Worm (Caenorhabditis elegans) whole organism, L4 larva: ENCODE measurements around the gene lact-2.
A peak's percentile ranks its signal among the peaks of the same experiment; 100 is the strongest.

Source experiments
- F49E8.2 ChIP-seq: sonication (generic microtip); optimal IDR thresholded peaks from 2 replicates; lab custom pipeline; 2016; ENCODE audit warnings: missing compliant biosample characterization, mild to moderate bottlenecking, missing genetic modification characterization, borderline replicate concordance
- ZK546.5 ChIP-seq, 2 experiments: sonication (generic microtip); optimal IDR thresholded peaks; 2 replicates each; lab custom pipeline; 2017; ENCODE audit warnings: missing biosample characterization in 2 of 2, missing genetic modification characterization in 2 of 2
- aha-1 ChIP-seq: fragments of 150-350 bp; peaks from one replicate; lab custom pipeline; 2014; ENCODE audit warnings: missing biosample characterization, missing genetic modification characterization
- attf-4 ChIP-seq: sonication (generic microtip); optimal IDR thresholded peaks from 3 replicates; lab custom pipeline; 2017; ENCODE audit warnings: missing biosample characterization, missing genetic modification characterization
- daf-12 ChIP-seq: fragments of 150-350 bp; optimal IDR thresholded peaks from 2 replicates; lab custom pipeline; 2014; ENCODE audit warnings: missing biosample characterization, missing genetic modification reagents, missing genetic modification characterization
- dmd-6 ChIP-seq: fragments of 200-800 bp; sonication (Bioruptor generic); IDR thresholded peaks from 2 replicates; pipeline ENCODE4 v1.3.6; 2022; ENCODE audit warnings: missing genetic modification reagents, missing genetic modification characterization, missing compliant biosample characterization
- egl-27 ChIP-seq: sonication (generic microtip); optimal IDR thresholded peaks from 3 replicates; lab custom pipeline; 2017; ENCODE audit warnings: missing biosample characterization, missing genetic modification reagents, missing genetic modification characterization
- fkh-10 ChIP-seq: fragments of 150-350 bp; optimal IDR thresholded peaks from 2 replicates; lab custom pipeline; 2014; ENCODE audit warnings: missing biosample characterization, missing genetic modification reagents, missing genetic modification characterization
- hlh-11 ChIP-seq: fragments of 200-800 bp; sonication (Bioruptor generic); optimal IDR thresholded peaks from 2 replicates; lab custom pipeline; 2018; ENCODE audit warnings: mild to moderate bottlenecking, missing genetic modification characterization, missing compliant biosample characterization
- lin-39 ChIP-seq: fragments of 150-350 bp; optimal IDR thresholded peaks from 2 replicates; lab custom pipeline; 2014; ENCODE audit warnings: missing biosample characterization, missing genetic modification reagents, missing genetic modification characterization
- lsy-2 ChIP-seq, 2 experiments: fragments of 150-350 bp in 1 of 2; sonication (generic microtip) in 1 of 2; optimal IDR thresholded peaks; 2 replicates each; lab custom pipeline; 2014 to 2017; ENCODE audit warnings: missing biosample characterization in 2 of 2, missing genetic modification characterization in 2 of 2
- madf-5 ChIP-seq, 2 experiments: fragments of 200-800 bp; sonication (Bioruptor generic); IDR thresholded peaks; 2 replicates each; pipeline ENCODE4 v1.3.6; 2022; ENCODE audit warnings: missing compliant biosample characterization in 2 of 2, missing genetic modification characterization in 2 of 2
- mxl-3 ChIP-seq: fragments of 200-800 bp; sonication (Bioruptor generic); optimal IDR thresholded peaks from 2 replicates; lab custom pipeline; 2018; ENCODE audit warnings: mild to moderate bottlenecking, missing genetic modification characterization, missing compliant biosample characterization
- nhr-11 ChIP-seq: fragments of 150-350 bp; optimal IDR thresholded peaks from 2 replicates; lab custom pipeline; 2014; ENCODE audit warnings: missing biosample characterization, missing genetic modification characterization
- nhr-28 ChIP-seq: fragments of 150-350 bp; optimal IDR thresholded peaks from 2 replicates; lab custom pipeline; 2014; ENCODE audit warnings: missing biosample characterization, missing genetic modification characterization
- nhr-41 ChIP-seq: fragments of 200-800 bp; sonication (Bioruptor generic); IDR thresholded peaks from 2 replicates; pipeline ENCODE4 v1.3.6; 2022; ENCODE audit warnings: missing genetic modification reagents, missing genetic modification characterization, missing compliant biosample characterization
- nhr-77 ChIP-seq: fragments of 150-350 bp; optimal IDR thresholded peaks from 2 replicates; lab custom pipeline; 2014; ENCODE audit warnings: missing biosample characterization, missing genetic modification characterization
- php-3 ChIP-seq: fragments of 200-800 bp; sonication (Bioruptor generic); IDR thresholded peaks from 2 replicates; pipeline ENCODE4 v1.3.6; 2022; ENCODE audit warnings: missing genetic modification reagents, missing genetic modification characterization, missing compliant biosample characterization
- pqm-1 ChIP-seq: sonication (generic microtip); optimal IDR thresholded peaks from 2 replicates; lab custom pipeline; 2017; ENCODE audit warnings: missing biosample characterization, missing genetic modification characterization
- rbr-2 ChIP-seq: sonication (generic microtip); optimal IDR thresholded peaks from 2 replicates; lab custom pipeline; 2016; ENCODE audit warnings: missing genotype, missing genetic modification characterization, missing compliant biosample characterization
- skn-1 ChIP-seq: fragments of 150-350 bp; optimal IDR thresholded peaks from 2 replicates; lab custom pipeline; 2014; ENCODE audit warnings: missing biosample characterization, missing genetic modification characterization
- snpc-4 ChIP-seq: fragments of 150-350 bp; optimal IDR thresholded peaks from 2 replicates; lab custom pipeline; 2014; ENCODE audit warnings: missing biosample characterization, missing genetic modification characterization
- unc-62 ChIP-seq, 3 experiments: fragments of 150-350 bp in 1 of 3; sonication (generic microtip); optimal IDR thresholded peaks in 2 of 3; peaks in 1 of 3; 1 replicate in 1 of 3; 2 replicates in 2 of 3; lab custom pipeline; 2014 to 2017; ENCODE audit warnings: missing biosample characterization in 3 of 3, missing genetic modification characterization in 3 of 3, missing genetic modification reagents in 3 of 3, missing genotype in 1 of 3
- vab-7 ChIP-seq: fragments of 200-800 bp; sonication (Bioruptor generic); IDR thresholded peaks from 2 replicates; pipeline ENCODE4 v1.3.6; 2022; ENCODE audit warnings: missing genetic modification reagents, missing genetic modification characterization, missing compliant biosample characterization
- zip-11 ChIP-seq: fragments of 200-800 bp; sonication (Bioruptor generic); IDR thresholded peaks from 2 replicates; pipeline ENCODE4 v1.3.6; 2022; ENCODE audit warnings: missing genetic modification characterization, missing compliant biosample characterization
- ztf-7 ChIP-seq: fragments of 150-350 bp; optimal IDR thresholded peaks from 2 replicates; lab custom pipeline; 2014; ENCODE audit warnings: missing biosample characterization, missing genetic modification characterization

The lact-2 gene

ce11 chrII:10136771-10137170, 42.1 kb downstream of the lact-2 start:
- TF ChIP-seq nhr-77 (tag; lab: Kevin White, UChicago) = no peak
- peak in 1 of 2 experiments; percentile 76 for TF ChIP-seq unc-62 (GFP tag; optimal IDR thresholded peaks at IDR 0.05 in 1 of 2; lab: Kevin White, UChicago)
- no peak for TF ChIP-seq unc-62 (tag; optimal IDR thresholded peaks at IDR 0.05; lab: Kevin White, UChicago)
- TF ChIP-seq rbr-2 = no peak
- TF ChIP-seq aha-1 (tag; lab: Kevin White, UChicago) = peak; percentile 73

ce11 chrII:10137358-10137757, 42.7 kb downstream of the lact-2 start, which contains the start of gene phg-1:
Gene phg-1, plus strand, starts transcription at chrII:10137658.
- TF ChIP-seq madf-5 (GFP tag; IDR thresholded peaks at IDR 0.05; lab: Robert Waterston, UW) (no peak), ztf-7 (tag; lab: Kevin White, UChicago) (no peak), lin-39 (tag; lab: Kevin White, UChicago) (no peak), egl-27 (tag; lab: Kevin White, UChicago) (no peak)
- TF ChIP-seq, all 104 proteins: peak for 0

- TF ChIP-seq nhr-28 = peak; percentile 41
- peak; percentile 66 for TF ChIP-seq mxl-3 (GFP tag; lab: Kevin White, UChicago)
- TF ChIP-seq hlh-11 (tag; lab: Kevin White, UChicago) = peak; percentile 8
- TF ChIP-seq php-3 (GFP tag; lab: Robert Waterston, UW) = 0 out of 2 replicates have a peak, but pooled peaks have one; percentile 24
- TF ChIP-seq dmd-6 = peak; percentile 63
- TF ChIP-seq daf-12 (tag; lab: Kevin White, UChicago) = no peak
- peak; percentile 77 for TF ChIP-seq pqm-1 (tag; lab: Kevin White, UChicago)
- TF ChIP-seq snpc-4 = no peak
These were observed 44.5 kb downstream of the lact-2 start, which contains the start of gene asah-2 for ce11 chrII:10139177-10139640. Gene asah-2, plus strand, starts transcription at chrII:10139590.

ce11 chrII:10144092-10144491, 49.4 kb downstream of the lact-2 start, which contains the start of gene F27E5.3:
Gene F27E5.3, minus strand, starts transcription at chrII:10144192.
- TF ChIP-seq nhr-41 (no peak), unc-62 (GFP tag; optimal IDR thresholded peaks at IDR 0.05 in 1 of 2; lab: Kevin White, UChicago) (peak in 1 of 2 experiments; percentile 70), unc-62 (tag; optimal IDR thresholded peaks at IDR 0.05; lab: Kevin White, UChicago) (no peak)

ce11 chrII:10146488-10146887, 51.8 kb downstream of the lact-2 start, which contains the start of gene pax-3:
Gene pax-3, plus strand, starts transcription at chrII:10146570.
- TF ChIP-seq rbr-2 (no peak), nhr-41 (no peak), F49E8.2 (tag; lab: Kevin White, UChicago) (no peak), zip-11 (GFP tag; lab: Robert Waterston, UW) (no peak), vab-7 (no peak), skn-1 (tag; lab: Kevin White, UChicago) (no peak), ZK546.5 (tag; optimal IDR thresholded peaks at IDR 0.05; lab: Kevin White, UChicago) (no peak), lsy-2 (tag; optimal IDR thresholded peaks at IDR 0.05; lab: Kevin White, UChicago) (no peak), aha-1 (tag; lab: Kevin White, UChicago) (peak; percentile 88), unc-62 (GFP tag; optimal IDR thresholded peaks at IDR 0.05 in 1 of 2; lab: Kevin White, UChicago) (peak in 1 of 2 experiments; percentile 3), unc-62 (tag; optimal IDR thresholded peaks at IDR 0.05; lab: Kevin White, UChicago) (no peak)

DNA sequence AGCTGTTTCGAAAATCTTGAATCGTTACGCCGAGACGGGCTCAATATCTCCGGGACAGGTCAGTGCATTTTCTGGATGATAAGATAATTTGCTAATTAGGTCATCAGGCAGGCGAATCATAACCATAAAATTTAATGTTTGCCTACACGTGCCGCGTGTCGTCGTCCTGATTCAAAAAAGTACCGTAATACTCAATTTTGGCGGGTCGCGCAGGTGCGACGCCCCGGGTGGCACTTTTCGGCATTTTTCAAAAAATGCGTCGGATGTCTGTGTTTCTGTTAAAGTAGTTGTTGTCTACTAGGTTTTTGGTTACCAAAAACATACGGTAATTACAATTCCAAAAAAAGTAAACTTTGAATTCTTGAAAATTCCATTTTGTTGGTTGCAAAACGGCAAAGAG, 52.8 kb downstream of the lact-2 start:
- TF ChIP-seq attf-4 (tag; lab: Kevin White, UChicago) = no peak
- no peak for TF ChIP-seq nhr-11 (tag; lab: Kevin White, UChicago)
- no peak for TF ChIP-seq fkh-10 (GFP tag; lab: Kevin White, UChicago)
